Worm (Caenorhabditis elegans): ENCODE data around the gene R07G3.8.

The R07G3.8 gene

ce11 chrII:7620413-7620812, at the start of gene R07G3.8:
TSS of gene R07G3.8 (minus strand) at chrII:7620513.
- no peak for TF ChIP-seq dsc-1 (tag; optimal IDR thresholded peaks at IDR 0.05)
- no peak for TF ChIP-seq unc-30 (tag; optimal IDR thresholded peaks at IDR 0.05)
- TF ChIP-seq nhr-28 (tag; optimal IDR thresholded peaks at IDR 0.05), result no peak
- no peak for TF ChIP-seq nhr-90 (tag; optimal IDR thresholded peaks at IDR 0.05; ENCODE audit: poor library complexity)
- no peak for TF ChIP-seq sptf-1 (tag; optimal IDR thresholded peaks at IDR 0.05)
- no peak for TF ChIP-seq swsn-7 (tag; optimal IDR thresholded peaks at IDR 0.05)
- no peak for TF ChIP-seq fkh-4 (tag; optimal IDR thresholded peaks at IDR 0.05; ENCODE audit: borderline replicate concordance)
- no peak for TF ChIP-seq C34B4.2 (tag; optimal IDR thresholded peaks at IDR 0.05)
- no peak for TF ChIP-seq ceh-90 (tag; optimal IDR thresholded peaks at IDR 0.05)
- TF ChIP-seq elt-2 (tag; optimal IDR thresholded peaks at IDR 0.05), result no peak

- no peak for TF ChIP-seq vab-15 (tag; optimal IDR thresholded peaks at IDR 0.05)
- TF ChIP-seq unc-30 (tag; optimal IDR thresholded peaks at IDR 0.05), result no peak
- TF ChIP-seq mep-1 (tag; optimal IDR thresholded peaks at IDR 0.05), result no peak
- TF ChIP-seq ceh-90 (tag; optimal IDR thresholded peaks at IDR 0.05), result no peak
- TF ChIP-seq grh-1 (GFP tag; IDR thresholded peaks at IDR 0.05), result no peak
- TF ChIP-seq ceh-82 (tag; optimal IDR thresholded peaks at IDR 0.05), result no peak
- no peak for TF ChIP-seq nhr-76 (tag; optimal IDR thresholded peaks at IDR 0.05)
- no peak for TF ChIP-seq lir-3 (tag; optimal IDR thresholded peaks at IDR 0.05; ENCODE audit: poor library complexity)
- no peak for TF ChIP-seq nhr-12 (tag; optimal IDR thresholded peaks at IDR 0.05)
- no peak for TF ChIP-seq lin-13 (GFP tag; optimal IDR thresholded peaks at IDR 0.05)
- no peak for TF ChIP-seq mef-2 (tag; optimal IDR thresholded peaks at IDR 0.05)
- TF ChIP-seq ces-1 (GFP tag; optimal IDR thresholded peaks at IDR 0.05), result no peak
- TF ChIP-seq nhr-11 (tag; optimal IDR thresholded peaks at IDR 0.05), result no peak
- no peak for TF ChIP-seq C16A3.4 (tag; optimal IDR thresholded peaks at IDR 0.05)
Measured at ce11 chrII:7670039-7670438, 49.7 kb upstream of the R07G3.8 start.

- no peak for TF ChIP-seq egl-27 (tag; optimal IDR thresholded peaks at IDR 0.05)
- no peak for TF ChIP-seq lin-15B (tag; optimal IDR thresholded peaks at IDR 0.05)
- TF ChIP-seq isw-1 (GFP tag; IDR thresholded peaks at IDR 0.05), result no peak
- TF ChIP-seq ceh-88 (GFP tag; IDR thresholded peaks at IDR 0.05), result no peak
- peak; percentile 56 for TF ChIP-seq snu-23 (GFP tag; optimal IDR thresholded peaks at IDR 0.05)
- peak; percentile 20 for TF ChIP-seq fkh-10 (GFP tag; optimal IDR thresholded peaks at IDR 0.05)
- no peak for TF ChIP-seq sup-37 (GFP tag; optimal IDR thresholded peaks at IDR 0.05)
- no peak for TF ChIP-seq pax-3 (tag; optimal IDR thresholded peaks at IDR 0.05)
- TF ChIP-seq ama-1 (optimal IDR thresholded peaks at IDR 0.05), result no peak
- TF ChIP-seq lin-39 (tag; optimal IDR thresholded peaks at IDR 0.05), result no peak
- no peak for TF ChIP-seq nhr-19 (GFP tag; conservative IDR thresholded peaks at IDR 0.05)
- no peak for TF ChIP-seq unc-86 (tag; optimal IDR thresholded peaks at IDR 0.05)
- TF ChIP-seq elt-3 (tag; optimal IDR thresholded peaks at IDR 0.05), result no peak
- no peak for TF ChIP-seq nhr-237 (tag; optimal IDR thresholded peaks at IDR 0.05)
- no peak for TF ChIP-seq fkh-4 (tag; optimal IDR thresholded peaks at IDR 0.05; ENCODE audit: borderline replicate concordance)
- TF ChIP-seq F16B12.6 (tag; optimal IDR thresholded peaks at IDR 0.05), result peak; percentile 35
- peak in 1 of 3 experiments; percentile 65 for TF ChIP-seq ceh-82 (tag; optimal IDR thresholded peaks at IDR 0.05)
- TF ChIP-seq unc-130 (tag; optimal IDR thresholded peaks at IDR 0.05), result no peak
- TF ChIP-seq ztf-4 (tag; optimal IDR thresholded peaks at IDR 0.05), result no peak
- TF ChIP-seq C34B4.2 (tag; optimal IDR thresholded peaks at IDR 0.05), result no peak
- TF ChIP-seq dpl-1 (GFP tag; optimal IDR thresholded peaks at IDR 0.05), result peak; percentile 12 to 42 (median 23)
- no peak for TF ChIP-seq hlh-17 (GFP tag; optimal IDR thresholded peaks at IDR 0.05; ENCODE audit: borderline replicate concordance)
- TF ChIP-seq egl-13 (tag; optimal IDR thresholded peaks at IDR 0.05), result no peak
- TF ChIP-seq snpc-4 (tag; optimal IDR thresholded peaks at IDR 0.05), result no peak
- peak; percentile 19 to 43 for TF ChIP-seq lin-35 (GFP tag; optimal IDR thresholded peaks at IDR 0.05)
- no peak for TF ChIP-seq zip-4 (GFP tag; optimal IDR thresholded peaks at IDR 0.05)
- no peak for TF ChIP-seq ceh-90 (tag; optimal IDR thresholded peaks at IDR 0.05)
- TF ChIP-seq Y116A8C.19 (tag; optimal IDR thresholded peaks at IDR 0.05; ENCODE audit: borderline replicate concordance), result no peak
- no peak for TF ChIP-seq pag-3 (tag; optimal IDR thresholded peaks at IDR 0.05; ENCODE audit: borderline replicate concordance, insufficient read depth)
- no peak for TF ChIP-seq mdl-1 (tag; optimal IDR thresholded peaks at IDR 0.05)
- no peak for TF ChIP-seq nhr-11 (tag; optimal IDR thresholded peaks at IDR 0.05)
- no peak for TF ChIP-seq swsn-7 (tag; optimal IDR thresholded peaks at IDR 0.05)
- peak; percentile 44 for TF ChIP-seq nhr-71 (tag; optimal IDR thresholded peaks at IDR 0.05)
Measured at ce11 chrII:7669409-7669808, 49.1 kb upstream of the R07G3.8 start.

All from whole organism, L1 larva.